Worm (Caenorhabditis elegans) whole organism, L2 larva: ENCODE data around the gene ggtb-1.

Experiments
- C34F6.9 ChIP-seq: fragments of 150-350 bp; optimal IDR thresholded peaks from 2 replicates; lab custom pipeline; 2014; ENCODE audit warnings: missing biosample characterization, missing genetic modification characterization
- F13H6.1 ChIP-seq: sonication (generic microtip); optimal IDR thresholded peaks from 2 replicates; lab custom pipeline; 2016; ENCODE audit warnings: missing genetic modification characterization, missing compliant biosample characterization
- R02D3.7 ChIP-seq: fragments of 150-350 bp; optimal IDR thresholded peaks from 2 replicates; lab custom pipeline; 2014; ENCODE audit warnings: missing biosample characterization, missing genetic modification characterization
- Y55F3AM.14 ChIP-seq: fragments of 200-800 bp; sonication (Bioruptor generic); optimal IDR thresholded peaks from 2 replicates; lab custom pipeline; 2018; ENCODE audit warnings: mild to moderate bottlenecking, missing genetic modification characterization, missing compliant biosample characterization
- ZK546.5 ChIP-seq: sonication (generic microtip); optimal IDR thresholded peaks from 2 replicates; lab custom pipeline; 2017; ENCODE audit warnings: missing biosample characterization, missing genetic modification characterization
- alr-1 ChIP-seq: fragments of 150-350 bp; optimal IDR thresholded peaks from 2 replicates; lab custom pipeline; 2014; ENCODE audit warnings: missing biosample characterization, missing genetic modification characterization
- aly-2 ChIP-seq: fragments of 150-350 bp; optimal IDR thresholded peaks from 2 replicates; lab custom pipeline; 2014; ENCODE audit warnings: missing biosample characterization, missing genetic modification characterization
- ama-1 ChIP-seq: fragments of 150-350 bp; optimal IDR thresholded peaks from 2 replicates; lab custom pipeline; 2018; ENCODE audit warnings: inconsistent platforms
- blmp-1 ChIP-seq: sonication (generic microtip); optimal IDR thresholded peaks from 2 replicates; lab custom pipeline; 2017; ENCODE audit warnings: missing genetic modification characterization, mild to moderate bottlenecking, missing compliant biosample characterization, antibody characterized with exemption, moderate library complexity; ENCODE audit not compliant: insufficient read depth
- ceh-16 ChIP-seq: fragments of 150-350 bp; optimal IDR thresholded peaks from 2 replicates; lab custom pipeline; 2014; ENCODE audit warnings: missing biosample characterization, missing genetic modification characterization
- ceh-82 ChIP-seq: fragments of 150-350 bp; optimal IDR thresholded peaks from 2 replicates; lab custom pipeline; 2014; ENCODE audit warnings: missing biosample characterization, missing genetic modification characterization
- crh-2 ChIP-seq: sonication (generic microtip); optimal IDR thresholded peaks from 2 replicates; lab custom pipeline; 2017; ENCODE audit warnings: missing biosample characterization, missing genetic modification characterization
- dmd-4 ChIP-seq: sonication (generic microtip); optimal IDR thresholded peaks from 2 replicates; lab custom pipeline; 2017; ENCODE audit warnings: missing biosample characterization, missing genetic modification characterization
- egl-27 ChIP-seq: sonication (generic microtip); optimal IDR thresholded peaks from 3 replicates; lab custom pipeline; 2017; ENCODE audit warnings: missing biosample characterization, missing genetic modification reagents, missing genetic modification characterization
- elt-1 ChIP-seq: fragments of 150-350 bp; optimal IDR thresholded peaks from 2 replicates; lab custom pipeline; 2014; ENCODE audit warnings: missing biosample characterization, missing genetic modification characterization
- elt-3 ChIP-seq: sonication (generic microtip); optimal IDR thresholded peaks from 2 replicates; lab custom pipeline; 2017; ENCODE audit warnings: missing biosample characterization, missing genetic modification characterization
- fos-1 ChIP-seq: fragments of 150-350 bp; optimal IDR thresholded peaks from 2 replicates; lab custom pipeline; 2014; ENCODE audit warnings: missing biosample characterization, missing genetic modification characterization
- gmeb-1 ChIP-seq: fragments of 150-350 bp; optimal IDR thresholded peaks from 2 replicates; lab custom pipeline; 2014; ENCODE audit warnings: missing biosample characterization, missing genetic modification characterization
- lin-11 ChIP-seq: fragments of 150-350 bp; sonication (generic microtip); optimal IDR thresholded peaks from 2 replicates; lab custom pipeline; 2014; ENCODE audit warnings: missing biosample characterization, missing genetic modification characterization, inconsistent platforms, mixed read lengths
- lin-13 ChIP-seq: fragments of 150-350 bp; optimal IDR thresholded peaks from 2 replicates; lab custom pipeline; 2014; ENCODE audit warnings: missing biosample characterization, missing genetic modification reagents, missing genetic modification characterization
- lin-39 ChIP-seq: fragments of 150-350 bp; optimal IDR thresholded peaks from 2 replicates; lab custom pipeline; 2014; ENCODE audit warnings: missing biosample characterization, missing genetic modification reagents, missing genetic modification characterization
- lsy-2 ChIP-seq, 2 experiments: fragments of 150-350 bp in 1 of 2; sonication (generic microtip) in 1 of 2; optimal IDR thresholded peaks; 2 replicates each; lab custom pipeline; 2014 to 2017; ENCODE audit warnings: missing biosample characterization in 2 of 2, missing genetic modification characterization in 2 of 2
- mab-5 ChIP-seq: fragments of 150-350 bp; optimal IDR thresholded peaks from 2 replicates; lab custom pipeline; 2014; ENCODE audit warnings: missing biosample characterization, missing genetic modification characterization
- mbf-1 ChIP-seq: sonication (generic microtip); optimal IDR thresholded peaks from 2 replicates; lab custom pipeline; 2017; ENCODE audit warnings: missing biosample characterization, missing genetic modification characterization
- mdl-1 ChIP-seq, 2 experiments: fragments of 150-350 bp in 1 of 2; sonication (generic microtip) in 1 of 2; optimal IDR thresholded peaks; 2 replicates each; lab custom pipeline; 2017; ENCODE audit warnings: missing biosample characterization in 2 of 2, missing genetic modification characterization in 2 of 2
- nhr-10 ChIP-seq: sonication (generic microtip); optimal IDR thresholded peaks from 2 replicates; lab custom pipeline; 2017; ENCODE audit warnings: missing biosample characterization, missing genetic modification characterization
- nhr-11 ChIP-seq: fragments of 150-350 bp; optimal IDR thresholded peaks from 2 replicates; lab custom pipeline; 2014; ENCODE audit warnings: missing biosample characterization, missing genetic modification characterization
- nhr-12 ChIP-seq: fragments of 150-350 bp; optimal IDR thresholded peaks from 2 replicates; lab custom pipeline; 2014; ENCODE audit warnings: missing biosample characterization, missing genetic modification characterization
- nhr-129 ChIP-seq: fragments of 150-350 bp; optimal IDR thresholded peaks from 2 replicates; lab custom pipeline; 2014; ENCODE audit warnings: missing biosample characterization, missing genetic modification characterization
- nhr-21 ChIP-seq: fragments of 150-350 bp; optimal IDR thresholded peaks from 2 replicates; lab custom pipeline; 2014; ENCODE audit warnings: missing biosample characterization, missing genetic modification characterization
- nhr-23 ChIP-seq: fragments of 150-350 bp; optimal IDR thresholded peaks from 2 replicates; lab custom pipeline; 2014; ENCODE audit warnings: missing biosample characterization, missing genetic modification reagents, missing genetic modification characterization
- nhr-237 ChIP-seq: fragments of 150-350 bp; optimal IDR thresholded peaks from 2 replicates; lab custom pipeline; 2014; ENCODE audit warnings: missing biosample characterization, missing genetic modification characterization
- nhr-25 ChIP-seq: fragments of 150-350 bp; sonication (generic microtip); optimal IDR thresholded peaks from 3 replicates; lab custom pipeline; 2014; ENCODE audit warnings: missing biosample characterization, missing genetic modification characterization
- nhr-6 ChIP-seq: fragments of 150-350 bp; optimal IDR thresholded peaks from 2 replicates; lab custom pipeline; 2014; ENCODE audit warnings: missing biosample characterization, missing genetic modification characterization
- nhr-77 ChIP-seq: fragments of 150-350 bp; optimal IDR thresholded peaks from 2 replicates; lab custom pipeline; 2014; ENCODE audit warnings: missing biosample characterization, missing genetic modification characterization
- peb-1 ChIP-seq: fragments of 150-350 bp; optimal IDR thresholded peaks from 2 replicates; lab custom pipeline; 2014; ENCODE audit warnings: missing biosample characterization, missing genetic modification characterization
- sem-4 ChIP-seq: fragments of 150-350 bp; optimal IDR thresholded peaks from 2 replicates; lab custom pipeline; 2014; ENCODE audit warnings: missing biosample characterization, missing genetic modification reagents, missing genetic modification characterization
- skn-1 ChIP-seq: sonication (generic microtip); optimal IDR thresholded peaks from 2 replicates; lab custom pipeline; 2017; ENCODE audit warnings: missing biosample characterization, missing genetic modification characterization
- sma-3 ChIP-seq: sonication (generic microtip); optimal IDR thresholded peaks from 2 replicates; lab custom pipeline; 2016; ENCODE audit warnings: missing genetic modification reagents, missing genetic modification characterization, missing compliant biosample characterization
- sma-9 ChIP-seq, 2 experiments: fragments of 150-350 bp in 1 of 2; sonication (generic microtip) in 1 of 2; optimal IDR thresholded peaks; 2 replicates each; lab custom pipeline; 2014 to 2016; ENCODE audit warnings: missing genetic modification characterization in 2 of 2, mild to moderate bottlenecking in 1 of 2, missing biosample characterization in 1 of 2, missing compliant biosample characterization in 1 of 2, missing genetic modification reagents in 1 of 2, moderate library complexity in 1 of 2
- snpc-4 ChIP-seq: fragments of 150-350 bp; optimal IDR thresholded peaks from 2 replicates; lab custom pipeline; 2014; ENCODE audit warnings: missing biosample characterization, missing genetic modification characterization
- unc-39 ChIP-seq: fragments of 150-350 bp; optimal IDR thresholded peaks from 2 replicates; lab custom pipeline; 2014; ENCODE audit warnings: missing biosample characterization, missing genetic modification characterization
- unc-55 ChIP-seq: fragments of 150-350 bp; sonication (generic microtip); optimal IDR thresholded peaks from 3 replicates; lab custom pipeline; 2014; ENCODE audit warnings: missing biosample characterization, missing genetic modification reagents, missing genetic modification characterization
- unc-62 ChIP-seq: fragments of 150-350 bp; optimal IDR thresholded peaks from 2 replicates; lab custom pipeline; 2014; ENCODE audit warnings: missing biosample characterization, missing genetic modification reagents, missing genetic modification characterization
- zag-1 ChIP-seq: fragments of 150-350 bp; optimal IDR thresholded peaks from 2 replicates; lab custom pipeline; 2014; ENCODE audit warnings: missing biosample characterization, missing genetic modification characterization
- ztf-1 ChIP-seq: fragments of 200-800 bp; sonication (Bioruptor generic); conservative IDR thresholded peaks from 2 replicates; pipeline ENCODE4 v1.3.6; 2022; ENCODE audit warnings: missing genetic modification characterization, missing compliant biosample characterization
- ztf-11 ChIP-seq: sonication (generic microtip); optimal IDR thresholded peaks from 2 replicates; lab custom pipeline; 2017; ENCODE audit warnings: missing biosample characterization, missing genetic modification characterization
- ztf-4 ChIP-seq: fragments of 150-350 bp; optimal IDR thresholded peaks from 2 replicates; lab custom pipeline; 2014; ENCODE audit warnings: missing biosample characterization, missing genetic modification characterization

ggtb-1 gene

DNA sequence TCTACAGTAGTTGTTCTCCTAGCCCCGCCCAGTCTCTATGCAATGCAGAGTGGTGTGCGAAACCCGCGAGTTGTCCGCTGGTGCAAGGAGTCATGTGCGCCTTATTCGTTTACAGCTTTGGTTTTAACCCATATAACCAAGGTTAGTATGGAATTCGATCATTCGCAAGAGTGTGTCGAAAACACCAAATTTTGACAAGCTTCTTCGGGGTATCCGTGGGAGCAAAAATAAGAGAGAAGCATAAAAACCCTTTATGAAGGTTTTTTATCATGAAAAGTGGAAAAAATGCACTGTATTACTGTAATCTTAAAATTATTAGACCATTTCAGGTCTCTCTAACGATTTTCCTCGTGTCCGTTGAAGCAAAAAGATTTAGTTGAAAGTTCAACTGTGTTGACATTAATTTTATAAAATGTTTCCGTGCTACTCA lies 8.6 kb downstream of the ggtb-1 start:
- no peak for TF ChIP-seq elt-3 (tag; lab: Kevin White, UChicago)
- peak; percentile 25 for TF ChIP-seq egl-27
- no peak for TF ChIP-seq ceh-16 (tag; lab: Kevin White, UChicago)
- TF ChIP-seq nhr-25, result peak; percentile 3
- no peak for TF ChIP-seq nhr-11 (tag; lab: Kevin White, UChicago)
- peak; percentile 4 for TF ChIP-seq F13H6.1
- TF ChIP-seq ztf-4, result no peak
- no peak for TF ChIP-seq aly-2 (tag; lab: Kevin White, UChicago)
- peak; percentile 64 for TF ChIP-seq sma-3 (GFP tag; lab: Kevin White, UChicago)
- TF ChIP-seq lin-39 (tag; lab: Kevin White, UChicago), result no peak
- peak; percentile 64 for TF ChIP-seq gmeb-1 (tag; lab: Kevin White, UChicago)
- TF ChIP-seq ZK546.5 (tag; lab: Kevin White, UChicago), result no peak
- peak; percentile 10 for TF ChIP-seq nhr-21
- TF ChIP-seq unc-39 (tag; lab: Kevin White, UChicago), result no peak
- no peak for TF ChIP-seq unc-55
- no peak for TF ChIP-seq Y55F3AM.14 (GFP tag; lab: Kevin White, UChicago)
- no peak for TF ChIP-seq nhr-237 (tag; lab: Kevin White, UChicago)
- TF ChIP-seq mdl-1 (tag; optimal IDR thresholded peaks at IDR 0.05; lab: Kevin White, UChicago), result no peak
- TF ChIP-seq lin-11 (tag; lab: Kevin White, UChicago), result no peak
- peak; percentile 76 for TF ChIP-seq ama-1 (lab: Kevin White, UChicago)
- TF ChIP-seq lsy-2 (tag; optimal IDR thresholded peaks at IDR 0.05; lab: Kevin White, UChicago), result peak; percentile 36 to 45
- TF ChIP-seq zag-1, result no peak
- no peak for TF ChIP-seq R02D3.7 (tag; lab: Kevin White, UChicago)
- no peak for TF ChIP-seq ztf-11 (tag; lab: Kevin White, UChicago)
- no peak for TF ChIP-seq skn-1 (tag; lab: Kevin White, UChicago)
- no peak for TF ChIP-seq peb-1 (tag; lab: Kevin White, UChicago)
- no peak for TF ChIP-seq nhr-23 (tag; lab: Kevin White, UChicago)
- TF ChIP-seq unc-62 (GFP tag; lab: Kevin White, UChicago), result no peak
- TF ChIP-seq ceh-82 (tag; lab: Kevin White, UChicago), result no peak
- TF ChIP-seq nhr-129, result no peak
- TF ChIP-seq lin-13 (GFP tag; lab: Kevin White, UChicago), result no peak
- TF ChIP-seq C34F6.9 (tag; lab: Kevin White, UChicago), result no peak
- no peak for TF ChIP-seq ztf-1 (GFP tag; lab: Robert Waterston, UW)
- TF ChIP-seq blmp-1, result no peak
- TF ChIP-seq snpc-4, result peak; percentile 95
- TF ChIP-seq nhr-12 (tag; lab: Kevin White, UChicago), result no peak
- no peak for TF ChIP-seq nhr-10 (tag; lab: Kevin White, UChicago)
- TF ChIP-seq sem-4 (tag; lab: Kevin White, UChicago), result no peak
- no peak for TF ChIP-seq nhr-77 (tag; lab: Kevin White, UChicago)
- TF ChIP-seq mab-5, result no peak
- TF ChIP-seq alr-1 (tag; lab: Kevin White, UChicago), result no peak
- TF ChIP-seq dmd-4, result no peak
- TF ChIP-seq crh-2 (tag; lab: Kevin White, UChicago), result peak; percentile 34
- TF ChIP-seq nhr-6 (tag; lab: Kevin White, UChicago), result no peak
- peak; percentile 25 for TF ChIP-seq sma-9 (GFP tag; optimal IDR thresholded peaks at IDR 0.05; lab: Kevin White, UChicago)
- no peak for TF ChIP-seq sma-9 (tag; optimal IDR thresholded peaks at IDR 0.05; lab: Kevin White, UChicago)
- no peak for TF ChIP-seq mbf-1 (tag; lab: Kevin White, UChicago)
- no peak for TF ChIP-seq elt-1
- no peak for TF ChIP-seq fos-1
